Worm (Caenorhabditis elegans): ENCODE data around the gene yars-2.
A peak's percentile ranks its signal among the peaks of the same experiment; 100 is the strongest.

The yars-2 gene

DNA sequence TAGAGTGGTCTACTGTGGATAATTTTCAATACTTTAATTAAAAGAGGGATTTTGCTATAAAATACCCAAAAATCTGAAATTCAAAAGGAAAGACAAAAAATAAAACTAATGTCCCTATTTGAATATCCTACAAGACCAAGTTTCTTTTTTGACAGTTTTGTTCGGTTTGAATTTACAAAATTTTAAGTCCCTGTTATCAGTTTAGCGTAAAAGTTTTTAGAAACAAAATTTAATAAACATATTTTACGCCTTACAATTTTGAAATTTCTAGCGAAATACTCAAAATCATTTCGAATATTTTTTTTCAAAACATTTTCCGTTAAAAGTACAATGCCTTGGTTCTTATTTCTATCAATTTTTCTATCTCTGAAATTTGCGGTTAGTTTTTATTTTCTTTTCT lies 20.0 kb downstream of the yars-2 start, which contains the start of gene spe-51:
TSS of gene spe-51 (plus strand) at position 301 of the 400 bp plus-strand sequence.
- TF ChIP-seq sptf-1 (tag; optimal IDR thresholded peaks at IDR 0.05) (no peak), dsc-1 (tag; optimal IDR thresholded peaks at IDR 0.05) (no peak), lin-13 (GFP tag; optimal IDR thresholded peaks at IDR 0.05) (no peak), mdl-1 (tag; optimal IDR thresholded peaks at IDR 0.05) (no peak), lir-3 (tag; optimal IDR thresholded peaks at IDR 0.05; ENCODE audit: poor library complexity) (no peak), fkh-10 (GFP tag; optimal IDR thresholded peaks at IDR 0.05) (no peak), unc-130 (tag; optimal IDR thresholded peaks at IDR 0.05) (no peak), blmp-1 (tag; optimal IDR thresholded peaks at IDR 0.05) (no peak)

ce11 chrIV:4688221-4688620 lies 24.2 kb downstream of the yars-2 start, which contains the start of gene bus-4:
TSS of gene bus-4 (plus strand) at chrIV:4688269.
- TF ChIP-seq mep-1 (tag; optimal IDR thresholded peaks at IDR 0.05) (no peak), blmp-1 (tag; optimal IDR thresholded peaks at IDR 0.05) (peak; percentile 92)

DNA sequence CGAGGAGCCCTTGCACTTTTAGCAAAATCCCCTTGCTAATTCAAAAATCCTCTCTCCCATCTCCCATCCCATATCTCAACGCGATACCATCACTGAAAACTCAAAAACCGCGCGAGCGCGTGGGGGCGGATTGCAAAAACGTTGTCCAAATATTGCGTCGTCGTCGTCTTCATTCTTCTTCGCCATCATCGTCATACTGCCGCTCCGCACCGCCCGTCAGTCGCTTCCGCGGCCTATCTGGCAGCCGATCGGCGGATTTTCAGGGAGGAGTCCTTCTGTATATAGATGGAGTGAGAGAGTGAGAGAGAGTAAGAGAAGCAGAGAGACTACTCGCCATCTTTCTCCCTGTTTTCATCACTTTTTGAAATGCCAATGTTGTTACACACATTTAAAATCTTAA lies 25.5 kb downstream of the yars-2 start:
- TF ChIP-seq aha-1 (tag; optimal IDR thresholded peaks at IDR 0.05) (no peak), fkh-4 (tag; optimal IDR thresholded peaks at IDR 0.05; ENCODE audit: borderline replicate concordance) (no peak), C34B4.2 (tag; optimal IDR thresholded peaks at IDR 0.05) (no peak), nhr-11 (tag; optimal IDR thresholded peaks at IDR 0.05) (no peak), blmp-1 (tag; optimal IDR thresholded peaks at IDR 0.05) (no peak), egl-27 (tag; optimal IDR thresholded peaks at IDR 0.05) (no peak), isw-1 (GFP tag; IDR thresholded peaks at IDR 0.05) (no peak), ztf-4 (tag; optimal IDR thresholded peaks at IDR 0.05) (no peak), unc-130 (tag; optimal IDR thresholded peaks at IDR 0.05) (no peak), pqm-1 (tag; optimal IDR thresholded peaks at IDR 0.05) (no peak)

- TF ChIP-seq irx-1 (tag; optimal IDR thresholded peaks at IDR 0.05), result no peak
- peak; percentile 62 for TF ChIP-seq xbp-1 (tag; optimal IDR thresholded peaks at IDR 0.05)
Observed at ce11 chrIV:4686291-4686830, 26.1 kb downstream of the yars-2 start.

ce11 chrIV:4683149-4683548 lies 29.3 kb downstream of the yars-2 start:
- TF ChIP-seq blmp-1 (tag; optimal IDR thresholded peaks at IDR 0.05), result no peak
- TF ChIP-seq nhr-85 (tag), result peak; percentile 30
- no peak for TF ChIP-seq Y116A8C.19 (tag; optimal IDR thresholded peaks at IDR 0.05; ENCODE audit: borderline replicate concordance)
- TF ChIP-seq nhr-12 (tag; optimal IDR thresholded peaks at IDR 0.05), result no peak

ce11 chrIV:4678718-4679117 lies 33.7 kb downstream of the yars-2 start, which contains the start of gene kin-36:
TSS of gene kin-36 (plus strand) at chrIV:4679018.
- no peak for TF ChIP-seq pqm-1 (tag; optimal IDR thresholded peaks at IDR 0.05)
- peak; percentile 51 for TF ChIP-seq nhr-85 (tag)

DNA sequence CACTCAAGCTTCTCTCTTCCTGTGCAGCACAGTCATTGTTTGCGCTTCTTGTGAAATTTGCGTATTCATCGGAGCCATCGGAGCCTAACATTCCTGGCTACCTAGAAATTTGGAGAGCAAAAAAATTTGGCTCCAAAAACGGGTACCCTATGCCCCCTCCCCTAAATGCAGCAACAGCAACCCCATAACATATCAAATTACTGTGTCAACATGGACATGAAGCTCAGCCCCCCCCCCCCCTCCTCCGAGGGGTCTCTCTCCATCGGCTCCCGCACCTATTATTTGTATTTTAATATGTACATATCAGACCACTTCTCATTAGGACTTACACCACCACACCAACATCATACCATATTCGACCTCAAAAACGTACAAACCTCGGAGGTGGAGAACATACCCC lies 38.1 kb downstream of the yars-2 start:
- TF ChIP-seq nhr-19 (GFP tag; conservative IDR thresholded peaks at IDR 0.05) (no peak), aly-2 (tag; optimal IDR thresholded peaks at IDR 0.05) (no peak), C34B4.2 (tag; optimal IDR thresholded peaks at IDR 0.05) (no peak), nhr-47 (tag; optimal IDR thresholded peaks at IDR 0.05) (no peak), lin-13 (GFP tag; optimal IDR thresholded peaks at IDR 0.05) (no peak), lin-15B (tag; optimal IDR thresholded peaks at IDR 0.05) (no peak), unc-62 (GFP tag; optimal IDR thresholded peaks at IDR 0.05) (no peak)

- no peak for TF ChIP-seq snpc-4 (tag; optimal IDR thresholded peaks at IDR 0.05)
- TF ChIP-seq lin-15B (tag; optimal IDR thresholded peaks at IDR 0.05), result no peak
Observed at ce11 chrIV:4673332-4673731, 39.1 kb downstream of the yars-2 start.

Measured in whole organism, L1 larva.